Fruit fly (Drosophila melanogaster) whole organism, wandering third instar larva: ENCODE measurements around the gene CG31872.

Source experiments
- Abd-B ChIP-seq: fragments of >200 bp; optimal IDR thresholded peaks from 2 replicates; lab custom pipeline; 2017; ENCODE audit warnings: missing biosample characterization, missing genetic modification characterization
- CG32264 ChIP-seq: fragments of 200-800 bp; sonication (Bioruptor generic); optimal IDR thresholded peaks from 2 replicates; lab custom pipeline; 2016; ENCODE audit warnings: missing biosample characterization, missing genetic modification characterization
- CG9705 ChIP-seq: fragments of 200-800 bp; sonication (Bioruptor generic); optimal IDR thresholded peaks from 2 replicates; lab custom pipeline; 2018; ENCODE audit warnings: missing biosample characterization, mild to moderate bottlenecking, missing genetic modification characterization
- CrebA ChIP-seq: fragments of 200-800 bp; sonication (Bioruptor generic); optimal IDR thresholded peaks from 2 replicates; lab custom pipeline; 2016; ENCODE audit warnings: missing biosample characterization, mild to moderate bottlenecking, missing genetic modification characterization, borderline replicate concordance
- Dfd ChIP-seq: fragments of >200 bp; optimal IDR thresholded peaks from 2 replicates; lab custom pipeline; 2017; ENCODE audit warnings: missing biosample characterization, missing genetic modification characterization
- Dif ChIP-seq: fragments of 200-275, 200-300 bp; sonication (Bioruptor generic); optimal IDR thresholded peaks from 2 replicates; lab custom pipeline; 2018; ENCODE audit warnings: missing biosample characterization, missing genetic modification characterization; ENCODE audit not compliant: partially characterized antibody
- GATAd ChIP-seq: sonication (Bioruptor generic); optimal IDR thresholded peaks from 2 replicates; lab custom pipeline; 2016; ENCODE audit warnings: missing biosample characterization, missing genetic modification characterization
- HLH106 ChIP-seq: fragments of 200-800 bp; optimal IDR thresholded peaks from 3 replicates; lab custom pipeline; 2019; ENCODE audit warnings: missing biosample characterization, mild to moderate bottlenecking, missing genetic modification characterization, moderate library complexity
- Hnf4 ChIP-seq: fragments of 200-800 bp; sonication (Bioruptor generic); optimal IDR thresholded peaks from 2 replicates; lab custom pipeline; 2016; ENCODE audit warnings: missing biosample characterization, mild to moderate bottlenecking, missing genetic modification characterization
- Hr78 ChIP-seq: fragments of >200 bp; optimal IDR thresholded peaks from 2 replicates; lab custom pipeline; 2017; ENCODE audit warnings: missing biosample characterization, missing genetic modification characterization
- Hr83 ChIP-seq: fragments of 200-300 bp; sonication (Bioruptor generic); optimal IDR thresholded peaks from 2 replicates; lab custom pipeline; 2016; ENCODE audit warnings: missing biosample characterization, mild to moderate bottlenecking, missing genetic modification characterization, moderate library complexity; ENCODE audit not compliant: poor library complexity, severe bottlenecking
- Jra ChIP-seq: sonication (Bioruptor generic); optimal IDR thresholded peaks from 2 replicates; lab custom pipeline; 2016; ENCODE audit warnings: missing biosample characterization, missing genetic modification characterization
- Mio ChIP-seq: sonication (Bioruptor generic); optimal IDR thresholded peaks from 2 replicates; lab custom pipeline; 2016; ENCODE audit warnings: missing biosample characterization, missing genetic modification characterization
- Myc ChIP-seq: fragments of >200 bp; optimal IDR thresholded peaks from 2 replicates; lab custom pipeline; 2017
- N ChIP-seq: fragments of >200 bp; optimal IDR thresholded peaks from 2 replicates; lab custom pipeline; 2018; ENCODE audit warnings: missing biosample characterization, missing external identifiers, missing genetic modification characterization
- OdsH ChIP-seq: fragments of 200-800 bp; sonication (Bioruptor generic); optimal IDR thresholded peaks from 2 replicates; lab custom pipeline; 2016; ENCODE audit warnings: missing biosample characterization, mild to moderate bottlenecking, missing genetic modification characterization
- Rel ChIP-seq, 2 experiments: fragments of 200-800 bp; sonication (Bioruptor generic) in 1 of 2; optimal IDR thresholded peaks; 2 replicates in 1 of 2; 3 replicates in 1 of 2; lab custom pipeline; 2016 to 2019; ENCODE audit warnings: mild to moderate bottlenecking in 2 of 2, missing biosample characterization in 2 of 2, missing genetic modification characterization in 2 of 2, moderate library complexity in 1 of 2
- Sp1 ChIP-seq: fragments of 200-800 bp; sonication (Bioruptor generic); optimal IDR thresholded peaks from 3 replicates; lab custom pipeline; 2019; ENCODE audit warnings: missing biosample characterization, mild to moderate bottlenecking, missing genetic modification characterization, moderate library complexity
- Vsx2 ChIP-seq: fragments of 200-300, 225-300 bp; sonication (Bioruptor generic); optimal IDR thresholded peaks from 2 replicates; lab custom pipeline; 2018; ENCODE audit warnings: missing biosample characterization, missing genetic modification characterization; ENCODE audit not compliant: partially characterized antibody
- br ChIP-seq: fragments of 200-800 bp; sonication (Bioruptor generic); optimal IDR thresholded peaks from 2 replicates; lab custom pipeline; 2016; ENCODE audit warnings: missing biosample characterization, missing genetic modification characterization
- brk ChIP-seq: fragments of 200-800 bp; sonication (Bioruptor generic); optimal IDR thresholded peaks from 2 replicates; lab custom pipeline; 2016; ENCODE audit warnings: missing biosample characterization, mild to moderate bottlenecking, missing genetic modification characterization
- dl ChIP-seq, 2 experiments: fragments of 175-275, 200-275 bp in 1 of 2; fragments of 200-275 bp in 1 of 2; sonication (Bioruptor generic); optimal IDR thresholded peaks; lab custom pipeline; 2018; ENCODE audit warnings: mild to moderate bottlenecking in 2 of 2, missing biosample characterization in 2 of 2, missing genetic modification characterization in 2 of 2, moderate library complexity in 2 of 2; ENCODE audit not compliant: partially characterized antibody in 2 of 2, insufficient read depth in 1 of 2
- dmrt93B ChIP-seq: fragments of 200-800 bp; sonication (Bioruptor generic); optimal IDR thresholded peaks from 2 replicates; lab custom pipeline; 2018; ENCODE audit warnings: missing biosample characterization, mild to moderate bottlenecking, missing genetic modification characterization
- dsf ChIP-seq: sonication (Bioruptor generic); optimal IDR thresholded peaks from 2 replicates; lab custom pipeline; 2016; ENCODE audit warnings: missing biosample characterization, missing genetic modification characterization, borderline replicate concordance
- ey ChIP-seq: fragments of 200-800 bp; sonication (Bioruptor generic); optimal IDR thresholded peaks from 2 replicates; lab custom pipeline; 2016; ENCODE audit warnings: missing biosample characterization, missing genetic modification characterization
- foxo ChIP-seq, 2 experiments: fragments of 200-800 bp; sonication (Bioruptor generic); optimal IDR thresholded peaks; 2 replicates in 1 of 2; 3 replicates in 1 of 2; lab custom pipeline; 2016 to 2017; ENCODE audit warnings: missing biosample characterization in 2 of 2, missing genetic modification characterization in 2 of 2
- fru ChIP-seq: fragments of 200-800 bp; sonication (Bioruptor generic); optimal IDR thresholded peaks from 3 replicates; lab custom pipeline; 2016; ENCODE audit warnings: missing biosample characterization, mild to moderate bottlenecking, missing genetic modification characterization
- h ChIP-seq: fragments of 200-800 bp; sonication (Bioruptor generic); optimal IDR thresholded peaks from 3 replicates; lab custom pipeline; 2016; ENCODE audit warnings: missing biosample characterization, mild to moderate bottlenecking, missing genetic modification characterization
- jim ChIP-seq: fragments of 175-275, 200-325 bp; sonication (Bioruptor generic); optimal IDR thresholded peaks from 2 replicates; lab custom pipeline; 2016; ENCODE audit warnings: missing biosample characterization, mild to moderate bottlenecking, missing genetic modification characterization
- lola ChIP-seq: fragments of >200 bp; optimal IDR thresholded peaks from 2 replicates; lab custom pipeline; 2017; ENCODE audit warnings: missing biosample characterization, missing genetic modification characterization
- pan ChIP-seq: fragments of >200 bp; optimal IDR thresholded peaks from 2 replicates; lab custom pipeline; 2017
- psq ChIP-seq: fragments of 200-800 bp; sonication (Bioruptor generic); optimal IDR thresholded peaks from 3 replicates; lab custom pipeline; 2017; ENCODE audit warnings: missing biosample characterization, mild to moderate bottlenecking, missing genetic modification characterization, moderate library complexity
- rgr ChIP-seq: fragments of 200-800 bp; sonication (Bioruptor generic); optimal IDR thresholded peaks from 3 replicates; lab custom pipeline; 2016; ENCODE audit warnings: missing biosample characterization, mild to moderate bottlenecking, missing genetic modification characterization
- sage ChIP-seq: fragments of 200-800 bp; sonication (Bioruptor generic); optimal IDR thresholded peaks from 2 replicates; lab custom pipeline; 2016; ENCODE audit warnings: missing biosample characterization, mild to moderate bottlenecking, missing genetic modification characterization
- sv ChIP-seq: fragments of 200-800 bp; sonication (Bioruptor generic); optimal IDR thresholded peaks from 3 replicates; lab custom pipeline; 2016; ENCODE audit warnings: missing biosample characterization, missing genetic modification characterization
- tai ChIP-seq: sonication (Bioruptor generic); optimal IDR thresholded peaks from 2 replicates; lab custom pipeline; 2016; ENCODE audit warnings: missing biosample characterization, missing genetic modification characterization
- usp ChIP-seq: fragments of >200 bp; optimal IDR thresholded peaks from 2 replicates; lab custom pipeline; 2017; ENCODE audit warnings: missing biosample characterization, missing genetic modification characterization
- woc ChIP-seq: sonication (Bioruptor generic); optimal IDR thresholded peaks from 2 replicates; lab custom pipeline; 2016; ENCODE audit warnings: missing biosample characterization, mild to moderate bottlenecking, missing genetic modification characterization

Gene CG31872

DNA sequence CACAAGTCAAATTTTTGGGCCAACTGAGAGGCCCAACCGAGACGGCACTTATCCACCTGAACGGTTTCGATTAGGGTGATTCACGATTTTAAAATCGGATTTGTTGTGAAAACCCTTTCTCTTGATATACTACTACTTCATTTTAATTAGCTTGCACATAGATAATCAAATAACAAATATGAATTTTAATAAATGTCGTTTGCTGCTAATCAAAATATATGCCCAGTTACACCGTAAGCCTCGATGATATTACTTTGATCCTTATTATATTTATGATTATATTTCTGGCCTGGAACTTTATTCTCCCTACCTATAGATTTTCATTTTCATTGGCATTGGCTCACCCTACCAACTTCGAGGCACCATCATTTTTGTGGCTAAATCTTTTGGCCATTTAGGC lies 23.8 kb upstream of the CG31872 start:
- peak; percentile 73 for TF ChIP-seq fru (GFP tag; lab: Kevin White, UChicago)
- peak; percentile 66 for TF ChIP-seq rgr (GFP tag; lab: Kevin White, UChicago)
- TF ChIP-seq Rel (GFP tag; optimal IDR thresholded peaks at IDR 0.05; lab: Kevin White, UChicago): no peak
- TF ChIP-seq Rel (tag; optimal IDR thresholded peaks at IDR 0.05; lab: Kevin White, UChicago): peak; percentile 7
- no peak for TF ChIP-seq dsf (GFP tag; lab: Kevin White, UChicago)
- peak; percentile 68 for TF ChIP-seq h (GFP tag; lab: Kevin White, UChicago)
- TF ChIP-seq OdsH: peak; percentile 74
- TF ChIP-seq Vsx2 (GFP tag; lab: Kevin White, UChicago): no peak
- TF ChIP-seq dl (GFP tag; optimal IDR thresholded peaks at IDR 0.05; lab: Kevin White, UChicago; ENCODE audit: insufficient read depth in 1 of 2, partially characterized antibody in 2 of 2): no peak
- TF ChIP-seq GATAd (GFP tag; lab: Kevin White, UChicago): no peak
- TF ChIP-seq sage: no peak
- peak; percentile 58 for TF ChIP-seq psq (GFP tag; lab: Kevin White, UChicago)
- TF ChIP-seq HLH106 (tag; lab: Kevin White, UChicago): peak; percentile 76
- no peak for TF ChIP-seq lola (GFP tag; lab: Kevin White, UChicago)
- TF ChIP-seq brk (GFP tag; lab: Kevin White, UChicago): no peak
- TF ChIP-seq Mio (GFP tag; lab: Kevin White, UChicago): no peak
- TF ChIP-seq foxo (GFP tag; optimal IDR thresholded peaks at IDR 0.05; lab: Kevin White, UChicago): peak in 1 of 2 experiments; percentile 66
- peak; percentile 59 for TF ChIP-seq dmrt93B (GFP tag; lab: Kevin White, UChicago)
- TF ChIP-seq Abd-B: no peak
- TF ChIP-seq ey: peak; percentile 70
- no peak for TF ChIP-seq usp
- no peak for TF ChIP-seq pan (lab: Kevin White, UChicago)
- no peak for TF ChIP-seq jim (GFP tag; lab: Kevin White, UChicago)
- peak; percentile 70 for TF ChIP-seq br
- no peak for TF ChIP-seq tai (GFP tag; lab: Kevin White, UChicago)
- peak; percentile 75 for TF ChIP-seq Sp1 (GFP tag; lab: Kevin White, UChicago)
- no peak for TF ChIP-seq Dif (GFP tag; lab: Kevin White, UChicago)
- TF ChIP-seq woc: peak; percentile 16
- peak; percentile 10 for TF ChIP-seq Jra
- TF ChIP-seq N (GFP tag; lab: Kevin White, UChicago): no peak
- TF ChIP-seq Hr83 (GFP tag; lab: Kevin White, UChicago): no peak
- TF ChIP-seq Dfd (GFP tag; lab: Kevin White, UChicago): no peak
- no peak for TF ChIP-seq CrebA
- peak; percentile 46 for TF ChIP-seq CG9705 (GFP tag; lab: Kevin White, UChicago)
- peak; percentile 16 for TF ChIP-seq Hnf4
- TF ChIP-seq CG32264: no peak
- TF ChIP-seq, all 38 proteins: peak for 16

DNA sequence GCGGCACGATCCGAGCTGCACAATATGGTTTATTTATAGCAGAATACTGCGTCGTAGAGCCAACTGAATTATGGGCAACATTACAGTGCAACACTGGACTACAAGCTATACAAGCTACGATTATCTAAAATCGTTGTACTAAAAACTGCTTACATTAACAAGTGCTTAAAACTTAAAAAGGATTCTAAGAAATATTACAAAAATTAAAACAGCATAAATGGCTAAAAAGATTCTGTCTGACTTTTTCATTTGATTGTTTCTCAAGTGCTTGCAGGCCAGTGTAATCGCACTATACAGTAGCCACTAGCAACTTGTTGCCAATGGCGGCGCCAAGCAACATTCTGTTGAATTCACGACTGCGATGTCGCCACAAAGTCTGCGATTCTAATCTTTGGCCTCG lies 23.0 kb upstream of the CG31872 start:
- TF ChIP-seq jim (GFP tag; lab: Kevin White, UChicago) (no peak), lola (GFP tag; lab: Kevin White, UChicago) (no peak), ey (peak; percentile 54), psq (GFP tag; lab: Kevin White, UChicago) (peak; percentile 12), usp (no peak), sv (GFP tag; lab: Kevin White, UChicago) (no peak), CrebA (no peak), dl (GFP tag; optimal IDR thresholded peaks at IDR 0.05; lab: Kevin White, UChicago; ENCODE audit: insufficient read depth in 1 of 2, partially characterized antibody in 2 of 2) (no peak), fru (GFP tag; lab: Kevin White, UChicago) (peak; percentile 43), CG9705 (GFP tag; lab: Kevin White, UChicago) (no peak), dsf (GFP tag; lab: Kevin White, UChicago) (no peak), Sp1 (GFP tag; lab: Kevin White, UChicago) (no peak), Hnf4 (peak; percentile 24), woc (no peak), Mio (GFP tag; lab: Kevin White, UChicago) (no peak), pan (lab: Kevin White, UChicago) (no peak), Hr78 (GFP tag; lab: Kevin White, UChicago) (no peak), Myc (lab: Kevin White, UChicago) (no peak), HLH106 (tag; lab: Kevin White, UChicago) (peak; percentile 10), Jra (no peak), sage (no peak), Vsx2 (GFP tag; lab: Kevin White, UChicago) (no peak), h (GFP tag; lab: Kevin White, UChicago) (peak; percentile 63), foxo (GFP tag; optimal IDR thresholded peaks at IDR 0.05; lab: Kevin White, UChicago) (peak in 1 of 2 experiments; percentile 34), brk (GFP tag; lab: Kevin White, UChicago) (no peak), OdsH (peak; percentile 50), Dfd (GFP tag; lab: Kevin White, UChicago) (no peak), Rel (GFP tag; optimal IDR thresholded peaks at IDR 0.05; lab: Kevin White, UChicago) (no peak), Rel (tag; optimal IDR thresholded peaks at IDR 0.05; lab: Kevin White, UChicago) (no peak), tai (GFP tag; lab: Kevin White, UChicago) (no peak), CG32264 (no peak), rgr (GFP tag; lab: Kevin White, UChicago) (peak; percentile 48), GATAd (GFP tag; lab: Kevin White, UChicago) (no peak), N (GFP tag; lab: Kevin White, UChicago) (no peak), Hr83 (GFP tag; lab: Kevin White, UChicago) (no peak), br (peak; percentile 43), Dif (GFP tag; lab: Kevin White, UChicago) (no peak), Abd-B (no peak), dmrt93B (GFP tag; lab: Kevin White, UChicago) (peak; percentile 12)
- TF ChIP-seq, all 38 proteins: peak for 11
